Fruit fly (Drosophila melanogaster): ENCODE measurements around the gene Pkc98E.

DNA sequence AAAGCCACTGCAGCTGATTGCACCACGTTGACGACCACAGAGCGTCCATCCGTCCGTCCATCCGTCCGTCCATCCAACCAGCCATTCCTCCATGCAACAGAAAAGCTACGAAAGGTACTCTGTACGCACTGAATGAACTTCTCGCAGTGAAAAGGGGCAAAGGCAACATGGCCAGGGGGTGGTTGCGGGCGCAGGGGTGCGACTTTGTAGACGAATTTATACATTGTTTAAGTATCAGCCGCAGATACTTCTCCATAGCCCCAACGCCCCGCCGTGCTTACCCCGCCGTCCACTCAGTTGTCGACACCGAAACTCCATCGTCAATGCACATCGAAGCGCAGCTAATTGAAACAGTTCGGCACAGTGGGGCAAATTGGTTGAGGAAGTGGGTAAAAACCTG, 39.0 kb upstream of the Pkc98E start:
- no peak for TF ChIP-seq Myc (optimal IDR thresholded peaks at IDR 0.05)
- no peak for TF ChIP-seq psq (optimal IDR thresholded peaks at IDR 0.05)
- no peak for TF ChIP-seq h (optimal IDR thresholded peaks at IDR 0.05)
- no peak for TF ChIP-seq ttk (optimal IDR thresholded peaks at IDR 0.05)
- no peak for TF ChIP-seq insv (optimal IDR thresholded peaks at IDR 0.05)
